Fruit fly (Drosophila melanogaster) whole organism, wandering third instar larva: ENCODE results near the gene CG6409.

Experiments
- Abd-B ChIP-seq: fragments of >200 bp; optimal IDR thresholded peaks from 2 replicates; lab custom pipeline; 2017; ENCODE audit warnings: missing biosample characterization, missing genetic modification characterization
- CrebA ChIP-seq: fragments of 200-800 bp; sonication (Bioruptor generic); optimal IDR thresholded peaks from 2 replicates; lab custom pipeline; 2016; ENCODE audit warnings: missing biosample characterization, mild to moderate bottlenecking, missing genetic modification characterization, borderline replicate concordance
- Dif ChIP-seq: fragments of 200-275, 200-300 bp; sonication (Bioruptor generic); optimal IDR thresholded peaks from 2 replicates; lab custom pipeline; 2018; ENCODE audit warnings: missing biosample characterization, missing genetic modification characterization; ENCODE audit not compliant: partially characterized antibody
- Hnf4 ChIP-seq: fragments of 200-800 bp; sonication (Bioruptor generic); optimal IDR thresholded peaks from 2 replicates; lab custom pipeline; 2016; ENCODE audit warnings: missing biosample characterization, mild to moderate bottlenecking, missing genetic modification characterization
- Hr83 ChIP-seq: fragments of 200-300 bp; sonication (Bioruptor generic); optimal IDR thresholded peaks from 2 replicates; lab custom pipeline; 2016; ENCODE audit warnings: missing biosample characterization, mild to moderate bottlenecking, missing genetic modification characterization, moderate library complexity; ENCODE audit not compliant: poor library complexity, severe bottlenecking
- Jra ChIP-seq: sonication (Bioruptor generic); optimal IDR thresholded peaks from 2 replicates; lab custom pipeline; 2016; ENCODE audit warnings: missing biosample characterization, missing genetic modification characterization
- Mio ChIP-seq: sonication (Bioruptor generic); optimal IDR thresholded peaks from 2 replicates; lab custom pipeline; 2016; ENCODE audit warnings: missing biosample characterization, missing genetic modification characterization
- Myc ChIP-seq: fragments of >200 bp; optimal IDR thresholded peaks from 2 replicates; lab custom pipeline; 2017
- N ChIP-seq: fragments of >200 bp; optimal IDR thresholded peaks from 2 replicates; lab custom pipeline; 2018; ENCODE audit warnings: missing biosample characterization, missing external identifiers, missing genetic modification characterization
- Rel ChIP-seq, 2 experiments: fragments of 200-800 bp; sonication (Bioruptor generic) in 1 of 2; optimal IDR thresholded peaks; 2 replicates in 1 of 2; 3 replicates in 1 of 2; lab custom pipeline; 2016 to 2019; ENCODE audit warnings: mild to moderate bottlenecking in 2 of 2, missing biosample characterization in 2 of 2, missing genetic modification characterization in 2 of 2, moderate library complexity in 1 of 2
- Vsx2 ChIP-seq: fragments of 200-300, 225-300 bp; sonication (Bioruptor generic); optimal IDR thresholded peaks from 2 replicates; lab custom pipeline; 2018; ENCODE audit warnings: missing biosample characterization, missing genetic modification characterization; ENCODE audit not compliant: partially characterized antibody
- br ChIP-seq: fragments of 200-800 bp; sonication (Bioruptor generic); optimal IDR thresholded peaks from 2 replicates; lab custom pipeline; 2016; ENCODE audit warnings: missing biosample characterization, missing genetic modification characterization
- brk ChIP-seq: fragments of 200-800 bp; sonication (Bioruptor generic); optimal IDR thresholded peaks from 2 replicates; lab custom pipeline; 2016; ENCODE audit warnings: missing biosample characterization, mild to moderate bottlenecking, missing genetic modification characterization
- dl ChIP-seq, 2 experiments: fragments of 175-275, 200-275 bp in 1 of 2; fragments of 200-275 bp in 1 of 2; sonication (Bioruptor generic); optimal IDR thresholded peaks; lab custom pipeline; 2018; ENCODE audit warnings: mild to moderate bottlenecking in 2 of 2, missing biosample characterization in 2 of 2, missing genetic modification characterization in 2 of 2, moderate library complexity in 2 of 2; ENCODE audit not compliant: partially characterized antibody in 2 of 2, insufficient read depth in 1 of 2
- dsf ChIP-seq: sonication (Bioruptor generic); optimal IDR thresholded peaks from 2 replicates; lab custom pipeline; 2016; ENCODE audit warnings: missing biosample characterization, missing genetic modification characterization, borderline replicate concordance
- ey ChIP-seq: fragments of 200-800 bp; sonication (Bioruptor generic); optimal IDR thresholded peaks from 2 replicates; lab custom pipeline; 2016; ENCODE audit warnings: missing biosample characterization, missing genetic modification characterization
- foxo ChIP-seq, 2 experiments: fragments of 200-800 bp; sonication (Bioruptor generic); optimal IDR thresholded peaks; 2 replicates in 1 of 2; 3 replicates in 1 of 2; lab custom pipeline; 2016 to 2017; ENCODE audit warnings: missing biosample characterization in 2 of 2, missing genetic modification characterization in 2 of 2
- fru ChIP-seq: fragments of 200-800 bp; sonication (Bioruptor generic); optimal IDR thresholded peaks from 3 replicates; lab custom pipeline; 2016; ENCODE audit warnings: missing biosample characterization, mild to moderate bottlenecking, missing genetic modification characterization
- h ChIP-seq: fragments of 200-800 bp; sonication (Bioruptor generic); optimal IDR thresholded peaks from 3 replicates; lab custom pipeline; 2016; ENCODE audit warnings: missing biosample characterization, mild to moderate bottlenecking, missing genetic modification characterization
- jim ChIP-seq: fragments of 175-275, 200-325 bp; sonication (Bioruptor generic); optimal IDR thresholded peaks from 2 replicates; lab custom pipeline; 2016; ENCODE audit warnings: missing biosample characterization, mild to moderate bottlenecking, missing genetic modification characterization
- psq ChIP-seq: fragments of 200-800 bp; sonication (Bioruptor generic); optimal IDR thresholded peaks from 3 replicates; lab custom pipeline; 2017; ENCODE audit warnings: missing biosample characterization, mild to moderate bottlenecking, missing genetic modification characterization, moderate library complexity
- rgr ChIP-seq: fragments of 200-800 bp; sonication (Bioruptor generic); optimal IDR thresholded peaks from 3 replicates; lab custom pipeline; 2016; ENCODE audit warnings: missing biosample characterization, mild to moderate bottlenecking, missing genetic modification characterization
- sage ChIP-seq: fragments of 200-800 bp; sonication (Bioruptor generic); optimal IDR thresholded peaks from 2 replicates; lab custom pipeline; 2016; ENCODE audit warnings: missing biosample characterization, mild to moderate bottlenecking, missing genetic modification characterization
- sv ChIP-seq: fragments of 200-800 bp; sonication (Bioruptor generic); optimal IDR thresholded peaks from 3 replicates; lab custom pipeline; 2016; ENCODE audit warnings: missing biosample characterization, missing genetic modification characterization
- usp ChIP-seq: fragments of >200 bp; optimal IDR thresholded peaks from 2 replicates; lab custom pipeline; 2017; ENCODE audit warnings: missing biosample characterization, missing genetic modification characterization
- woc ChIP-seq: sonication (Bioruptor generic); optimal IDR thresholded peaks from 2 replicates; lab custom pipeline; 2016; ENCODE audit warnings: missing biosample characterization, mild to moderate bottlenecking, missing genetic modification characterization

Gene CG6409

dm6 chr3L:10898256-10898735 lies 16.1 kb upstream of the CG6409 start:
- TF ChIP-seq ey (GFP tag; lab: Kevin White, UChicago) (no peak), dsf (no peak), sage (GFP tag; lab: Kevin White, UChicago) (no peak), Hnf4 (GFP tag; lab: Kevin White, UChicago) (no peak), psq (peak; percentile 77), h (GFP tag; lab: Kevin White, UChicago) (peak; percentile 16), Rel (GFP tag; optimal IDR thresholded peaks at IDR 0.05; lab: Kevin White, UChicago) (no peak), Rel (tag; optimal IDR thresholded peaks at IDR 0.05; lab: Kevin White, UChicago) (peak; percentile 32), N (GFP tag; lab: Kevin White, UChicago) (peak; percentile 42), CrebA (GFP tag; lab: Kevin White, UChicago) (no peak)
- TF ChIP-seq, all 38 proteins: peak for 4

DNA sequence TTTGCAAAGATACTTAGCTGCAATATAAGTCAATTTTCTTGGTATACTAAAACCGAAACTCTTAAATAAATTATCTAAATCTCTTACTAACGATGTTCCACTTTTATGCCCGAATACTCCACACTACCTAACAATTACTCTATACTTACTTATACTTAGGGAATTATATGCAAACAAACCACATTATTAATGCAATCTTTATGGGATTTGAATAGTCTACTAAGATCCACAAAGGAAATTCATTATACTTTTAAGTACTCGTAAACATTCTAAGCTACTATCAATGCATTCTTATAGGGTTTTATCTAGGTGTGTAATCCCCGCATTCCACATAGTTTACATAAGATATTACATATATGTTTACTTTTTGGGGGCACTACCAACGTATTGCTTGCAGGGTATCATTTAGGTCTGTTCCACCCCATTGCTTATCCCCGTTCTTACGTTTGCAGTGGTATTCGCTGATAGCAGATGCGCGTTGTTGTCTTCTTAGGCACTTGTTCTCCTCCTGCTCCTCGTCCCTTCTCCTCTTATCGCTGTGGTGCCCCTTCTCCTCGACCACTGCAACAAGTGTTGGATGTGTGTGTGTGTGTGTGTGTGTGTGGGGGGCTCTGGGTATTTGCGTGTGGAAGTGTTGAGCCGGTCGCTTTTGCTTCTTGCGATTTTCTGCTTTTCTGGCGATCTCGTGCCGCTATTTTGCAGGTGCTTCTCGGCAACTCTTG lies 15.5 kb upstream of the CG6409 start:
- TF ChIP-seq Mio (GFP tag; lab: Kevin White, UChicago) (no peak), CrebA (GFP tag; lab: Kevin White, UChicago) (no peak), Rel (GFP tag; optimal IDR thresholded peaks at IDR 0.05; lab: Kevin White, UChicago) (no peak), Rel (tag; optimal IDR thresholded peaks at IDR 0.05; lab: Kevin White, UChicago) (peak; percentile 53), N (GFP tag; lab: Kevin White, UChicago) (peak; percentile 42), dl (GFP tag; optimal IDR thresholded peaks at IDR 0.05; lab: Kevin White, UChicago; ENCODE audit: insufficient read depth in 1 of 2, partially characterized antibody in 2 of 2) (peak in 1 of 2 experiments; percentile 41), Vsx2 (GFP tag; lab: Kevin White, UChicago) (no peak), Myc (no peak), rgr (GFP tag; lab: Kevin White, UChicago) (peak; percentile 16), Hnf4 (GFP tag; lab: Kevin White, UChicago) (peak; percentile 26), foxo (GFP tag; optimal IDR thresholded peaks at IDR 0.05; lab: Kevin White, UChicago) (no peak), ey (GFP tag; lab: Kevin White, UChicago) (no peak), psq (peak; percentile 89), brk (GFP tag; lab: Kevin White, UChicago) (no peak), woc (GFP tag; lab: Kevin White, UChicago) (peak; percentile 3), Dif (GFP tag; lab: Kevin White, UChicago) (peak; percentile 44), br (GFP tag; lab: Kevin White, UChicago) (peak; percentile 11), fru (GFP tag; lab: Kevin White, UChicago) (peak; percentile 13), h (GFP tag; lab: Kevin White, UChicago) (peak; percentile 27)

- no peak for TF ChIP-seq sage (GFP tag; lab: Kevin White, UChicago)
- peak; percentile 34 for TF ChIP-seq CrebA (GFP tag; lab: Kevin White, UChicago)
- peak; percentile 68 for TF ChIP-seq h (GFP tag; lab: Kevin White, UChicago)
Observed at dm6 chr3L:10896923-10897322, 14.7 kb upstream of the CG6409 start.

DNA sequence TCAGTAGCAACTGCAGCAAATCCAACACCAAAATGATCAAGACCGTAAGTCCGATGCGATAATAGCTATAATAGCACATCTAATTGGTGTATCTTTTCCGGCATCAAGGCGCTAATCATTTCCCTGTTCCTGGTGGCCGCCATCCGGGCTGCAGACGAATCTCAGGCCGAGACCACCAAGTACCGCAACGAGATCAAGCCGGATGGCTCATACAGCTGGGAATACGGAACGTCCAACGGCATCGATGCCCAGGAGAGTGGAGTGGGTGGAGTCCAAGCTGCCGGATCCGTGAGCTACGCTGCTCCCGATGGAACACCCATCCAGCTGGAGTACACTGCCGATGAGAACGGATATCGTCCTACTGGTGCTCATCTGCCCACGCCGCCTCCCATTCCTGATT lies 12.0 kb upstream of the CG6409 start, which contains the start of gene Cpr67Fb:
TSS of gene Cpr67Fb (plus strand) at position 15 of the 400 bp plus-strand sequence.
- TF ChIP-seq usp (GFP tag; lab: Kevin White, UChicago) (no peak), Jra (no peak), sv (no peak), jim (GFP tag; lab: Kevin White, UChicago) (no peak), sage (GFP tag; lab: Kevin White, UChicago) (no peak), Vsx2 (GFP tag; lab: Kevin White, UChicago) (no peak), dl (GFP tag; optimal IDR thresholded peaks at IDR 0.05; lab: Kevin White, UChicago; ENCODE audit: insufficient read depth in 1 of 2, partially characterized antibody in 2 of 2) (no peak), Hnf4 (GFP tag; lab: Kevin White, UChicago) (no peak), rgr (GFP tag; lab: Kevin White, UChicago) (no peak), Abd-B (GFP tag; lab: Kevin White, UChicago) (no peak), Hr83 (GFP tag; lab: Kevin White, UChicago) (no peak), Rel (GFP tag; optimal IDR thresholded peaks at IDR 0.05; lab: Kevin White, UChicago) (no peak), Rel (tag; optimal IDR thresholded peaks at IDR 0.05; lab: Kevin White, UChicago) (no peak)
